Worm (Caenorhabditis elegans) whole organism, late embryonic: Measurements from ENCODE around the gene gadr-3.

Experiments used
- ama-1 ChIP-seq: fragments of 150-350 bp; optimal IDR thresholded peaks from 2 replicates; lab custom pipeline; 2014
- ceh-6 ChIP-seq: fragments of 200-800 bp; sonication (Bioruptor generic); optimal IDR thresholded peaks from 2 replicates; lab custom pipeline; 2018; ENCODE audit warnings: mild to moderate bottlenecking, missing genetic modification characterization, missing compliant biosample characterization
- fkh-6 ChIP-seq: sonication (generic microtip); optimal IDR thresholded peaks from 2 replicates; lab custom pipeline; 2016; ENCODE audit warnings: missing genetic modification characterization, missing compliant biosample characterization
- hlh-30 ChIP-seq: sonication (generic microtip); optimal IDR thresholded peaks from 2 replicates; lab custom pipeline; 2017; ENCODE audit warnings: antibody characterized with exemption, missing genetic modification characterization, missing compliant biosample characterization; ENCODE audit not compliant: insufficient read depth
- lim-6 ChIP-seq: sonication (generic microtip); optimal IDR thresholded peaks from 2 replicates; lab custom pipeline; 2016; ENCODE audit warnings: missing genetic modification characterization, missing compliant biosample characterization
- ref-2 ChIP-seq: sonication (generic microtip); optimal IDR thresholded peaks from 2 replicates; lab custom pipeline; 2016; ENCODE audit warnings: missing genetic modification characterization, missing compliant biosample characterization

Gene gadr-3

DNA sequence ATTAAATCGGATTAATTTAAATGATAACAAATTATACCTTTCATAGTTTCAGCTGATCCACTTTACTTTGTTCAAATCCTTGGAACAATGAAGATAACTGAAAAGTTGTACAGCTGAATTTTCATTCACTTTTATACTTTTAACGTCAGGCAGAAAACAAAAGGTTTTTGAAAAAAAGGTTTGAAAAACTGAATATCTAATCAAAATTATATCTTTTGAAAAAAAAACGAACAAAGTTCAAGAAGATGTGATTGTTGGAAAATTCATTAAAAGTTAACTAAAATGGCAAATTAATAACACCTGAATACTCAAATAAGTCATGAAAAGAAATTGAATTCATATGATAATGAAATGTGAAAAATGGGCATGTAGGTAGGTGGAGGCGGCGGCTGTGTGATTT lies 49.1 kb downstream of the gadr-3 start, which contains the start of gene T12A2.21:
Gene T12A2.21, minus strand, starts transcription at position 101 of the 400 bp plus-strand sequence.
- TF ChIP-seq ref-2 (tag; lab: Kevin White, UChicago) (no peak), fkh-6 (tag; lab: Kevin White, UChicago) (no peak), ama-1 (lab: Kevin White, UChicago) (no peak), ceh-6 (GFP tag; lab: Kevin White, UChicago) (no peak), lim-6 (tag; lab: Kevin White, UChicago) (no peak), hlh-30 (tag; lab: Kevin White, UChicago) (no peak)
- TF ChIP-seq, all 69 proteins: peak for 0
